Worm (Caenorhabditis elegans): Measurements from ENCODE around the gene pph-5.

The pph-5 gene

ce11 chrV:19233469-19233868 is 43.1 kb downstream of the pph-5 start, which contains the start of gene fbxb-116:
Gene fbxb-116, plus strand, starts transcription at chrV:19233769.
- TF ChIP-seq T26A8.4 (GFP tag; IDR thresholded peaks at IDR 0.05) (no peak), vab-7 (GFP tag; IDR thresholded peaks at IDR 0.05) (no peak), daf-16 (GFP tag; optimal IDR thresholded peaks at IDR 0.05) (no peak), daf-16 (tag; optimal IDR thresholded peaks at IDR 0.05) (no peak), aly-2 (tag; optimal IDR thresholded peaks at IDR 0.05) (no peak), lin-15B (tag; optimal IDR thresholded peaks at IDR 0.05) (no peak), T20F7.1 (GFP tag; optimal IDR thresholded peaks at IDR 0.05) (no peak), ZK337.2 (GFP tag; IDR thresholded peaks at IDR 0.05) (no peak), nhr-11 (tag; optimal IDR thresholded peaks at IDR 0.05) (no peak), D1046.2 (GFP tag; IDR thresholded peaks at IDR 0.05) (no peak), nhr-41 (GFP tag; IDR thresholded peaks at IDR 0.05) (no peak), unc-130 (GFP tag; optimal IDR thresholded peaks at IDR 0.05) (no peak), dpl-1 (GFP tag; optimal IDR thresholded peaks at IDR 0.05) (no peak), F10B5.3 (tag; optimal IDR thresholded peaks at IDR 0.05) (no peak), ctbp-1 (GFP tag; IDR thresholded peaks at IDR 0.05) (no peak), F26F4.8 (GFP tag; conservative IDR thresholded peaks at IDR 0.05) (no peak)

- no peak for TF ChIP-seq cey-2 (tag; optimal IDR thresholded peaks at IDR 0.05; ENCODE audit: borderline replicate concordance, insufficient read depth)
- TF ChIP-seq D1046.2 (GFP tag; IDR thresholded peaks at IDR 0.05): no peak
- TF ChIP-seq zfp-2 (tag; optimal IDR thresholded peaks at IDR 0.05): no peak
- TF ChIP-seq lin-38 (GFP tag; IDR thresholded peaks at IDR 0.05): no peak
- TF ChIP-seq ceh-28 (tag; optimal IDR thresholded peaks at IDR 0.05): no peak
- no peak for TF ChIP-seq nhr-111 (GFP tag; optimal IDR thresholded peaks at IDR 0.05)
- no peak for TF ChIP-seq madf-5 (GFP tag; IDR thresholded peaks at IDR 0.05)
- no peak for TF ChIP-seq ceh-20 (GFP tag; IDR thresholded peaks at IDR 0.05)
- TF ChIP-seq dpl-1 (GFP tag; optimal IDR thresholded peaks at IDR 0.05): no peak
- no peak for TF ChIP-seq nhr-77 (tag; optimal IDR thresholded peaks at IDR 0.05)
- TF ChIP-seq ZK546.5 (tag; optimal IDR thresholded peaks at IDR 0.05): no peak
- TF ChIP-seq php-3 (GFP tag; IDR thresholded peaks at IDR 0.05): no peak
- TF ChIP-seq dve-1 (tag; optimal IDR thresholded peaks at IDR 0.05; ENCODE audit: insufficient read depth): no peak
- TF ChIP-seq R02D3.7 (tag; optimal IDR thresholded peaks at IDR 0.05): no peak
- no peak for TF ChIP-seq mxl-3 (GFP tag; optimal IDR thresholded peaks at IDR 0.05)
- TF ChIP-seq aly-2 (tag; optimal IDR thresholded peaks at IDR 0.05): no peak
- no peak for TF ChIP-seq ceh-62 (tag; optimal IDR thresholded peaks at IDR 0.05)
- no peak for TF ChIP-seq tag-97 (GFP tag; IDR thresholded peaks at IDR 0.05)
- no peak for TF ChIP-seq gei-8 (GFP tag; optimal IDR thresholded peaks at IDR 0.05)
Measured at ce11 chrV:19237204-19237603, 46.9 kb downstream of the pph-5 start, which contains the start of gene fbxb-2. Gene fbxb-2, minus strand, starts transcription at chrV:19237304.

DNA sequence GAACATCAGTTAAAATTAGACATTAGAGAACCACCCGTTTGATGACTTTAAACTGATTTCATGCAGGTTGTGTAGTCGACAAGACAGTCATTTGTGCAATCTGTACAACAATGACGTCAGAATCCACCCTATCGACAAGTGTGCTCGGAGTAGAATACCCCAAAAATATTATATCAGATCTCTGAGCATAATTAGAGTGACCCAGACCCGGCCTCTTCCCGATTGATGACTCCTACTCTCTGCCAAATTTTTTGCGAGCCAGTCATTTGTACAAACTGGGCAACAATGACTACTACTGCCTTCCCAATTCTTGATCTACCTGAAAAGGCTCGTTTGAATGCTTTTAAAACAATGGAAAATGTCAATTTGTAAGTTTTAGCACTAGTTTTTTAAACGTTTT is 49.8 kb downstream of the pph-5 start, which contains the start of the genes fbxb-115 and fbxb-1:
fbxb-115 (minus strand) TSS at position 101 of the 400 bp plus-strand sequence.
fbxb-1 (plus strand) TSS at position 226 of the 400 bp plus-strand sequence.
- TF ChIP-seq attf-4 (tag; optimal IDR thresholded peaks at IDR 0.05) (no peak), saeg-2 (GFP tag; IDR thresholded peaks at IDR 0.05) (no peak), vab-7 (GFP tag; IDR thresholded peaks at IDR 0.05) (no peak), set-16 (GFP tag; IDR thresholded peaks at IDR 0.05) (no peak), pha-4 (GFP tag; IDR thresholded peaks at IDR 0.05) (no peak), pha-4 (tag; optimal IDR thresholded peaks at IDR 0.05) (no peak), ZK546.5 (tag; optimal IDR thresholded peaks at IDR 0.05) (no peak), ceh-32 (tag; optimal IDR thresholded peaks at IDR 0.05; ENCODE audit: poor library complexity) (no peak), tra-1 (GFP tag; IDR thresholded peaks at IDR 0.05) (no peak), snpc-4 (tag; optimal IDR thresholded peaks at IDR 0.05) (no peak), nhr-48 (tag; optimal IDR thresholded peaks at IDR 0.05) (no peak), snpc-1.2 (GFP tag; IDR thresholded peaks at IDR 0.05) (no peak), spr-3 (GFP tag; optimal IDR thresholded peaks at IDR 0.05) (no peak)
